Worm (Caenorhabditis elegans): Measurements from ENCODE around the gene T26C5.2.

T26C5.2 gene

DNA sequence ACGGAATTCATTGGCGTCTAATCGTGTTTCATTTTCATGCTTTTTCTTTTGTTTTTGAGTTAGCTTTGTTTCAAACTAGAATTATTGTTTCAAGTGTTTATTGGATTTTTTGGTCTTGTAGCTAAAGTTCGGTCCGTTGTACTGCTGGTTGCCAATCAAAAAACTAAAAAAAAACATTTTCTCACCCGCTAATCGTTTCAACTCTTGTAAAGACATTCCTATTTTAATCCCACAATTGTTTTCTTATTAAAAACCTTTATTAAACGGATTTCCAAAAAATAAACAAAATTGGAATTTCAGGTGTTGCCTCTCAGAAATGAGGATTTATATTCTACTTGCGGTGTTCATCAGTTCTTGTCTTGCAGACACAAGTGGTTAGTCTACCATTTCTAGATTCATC is at the start of gene T26C5.2:
Gene T26C5.2, plus strand, starts transcription at position 301 of the 400 bp plus-strand sequence.
- TF ChIP-seq ceh-34 (tag; optimal IDR thresholded peaks at IDR 0.05): no peak
- no peak for TF ChIP-seq ahr-1 (tag; optimal IDR thresholded peaks at IDR 0.05)
- no peak for TF ChIP-seq dve-1 (tag; optimal IDR thresholded peaks at IDR 0.05)
- no peak for TF ChIP-seq T23F11.4 (GFP tag; optimal IDR thresholded peaks at IDR 0.05)
- no peak for TF ChIP-seq ama-1 (optimal IDR thresholded peaks at IDR 0.05)
- no peak for TF ChIP-seq ceh-30 (tag; optimal IDR thresholded peaks at IDR 0.05)
- TF ChIP-seq ceh-31 (tag; optimal IDR thresholded peaks at IDR 0.05): no peak
- TF ChIP-seq gmeb-2 (tag; optimal IDR thresholded peaks at IDR 0.05): no peak
- no peak for TF ChIP-seq unc-86 (tag; optimal IDR thresholded peaks at IDR 0.05)
- TF ChIP-seq pat-9 (tag; optimal IDR thresholded peaks at IDR 0.05): no peak
- TF ChIP-seq C38D4.7 (GFP tag; optimal IDR thresholded peaks at IDR 0.05): no peak
- no peak for TF ChIP-seq pros-1 (tag; optimal IDR thresholded peaks at IDR 0.05)
- TF ChIP-seq pha-2 (tag; optimal IDR thresholded peaks at IDR 0.05): no peak
- TF ChIP-seq ceh-48 (tag; optimal IDR thresholded peaks at IDR 0.05): no peak
- no peak for TF ChIP-seq unc-3 (GFP tag; conservative IDR thresholded peaks at IDR 0.05)
- TF ChIP-seq unc-3 (tag; optimal IDR thresholded peaks at IDR 0.05): no peak
- TF ChIP-seq elt-2 (tag; optimal IDR thresholded peaks at IDR 0.05): no peak
- no peak for TF ChIP-seq hlh-13 (GFP tag; optimal IDR thresholded peaks at IDR 0.05)

DNA sequence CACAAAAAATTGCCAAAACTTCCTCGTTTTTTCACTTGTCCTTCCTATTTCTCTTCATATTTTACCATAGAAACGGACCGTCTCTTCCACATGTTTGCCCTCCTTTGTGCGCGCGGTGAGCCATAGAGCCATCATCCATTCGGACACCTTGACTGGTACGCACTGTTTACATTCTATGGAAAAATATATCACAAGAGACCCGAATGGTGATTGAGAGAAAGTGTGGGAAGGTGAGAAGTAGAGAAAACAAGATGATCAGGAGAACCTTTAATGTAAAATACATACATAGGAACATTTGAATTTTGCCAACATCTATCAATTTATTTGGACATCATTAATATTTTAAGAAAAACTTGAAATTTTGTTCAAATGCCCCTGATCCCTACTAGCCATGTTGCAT is 47.1 kb upstream of the T26C5.2 start:
- TF ChIP-seq unc-42 (tag; optimal IDR thresholded peaks at IDR 0.05) (no peak), elt-2 (tag; optimal IDR thresholded peaks at IDR 0.05) (no peak), ama-1 (optimal IDR thresholded peaks at IDR 0.05) (no peak), pax-1 (tag; optimal IDR thresholded peaks at IDR 0.05) (no peak), madf-2 (tag; optimal IDR thresholded peaks at IDR 0.05) (no peak), C08G9.2 (tag; optimal IDR thresholded peaks at IDR 0.05) (no peak), pros-1 (tag; optimal IDR thresholded peaks at IDR 0.05) (no peak), pag-3 (tag; optimal IDR thresholded peaks at IDR 0.05; ENCODE audit: borderline replicate concordance) (no peak)

DNA sequence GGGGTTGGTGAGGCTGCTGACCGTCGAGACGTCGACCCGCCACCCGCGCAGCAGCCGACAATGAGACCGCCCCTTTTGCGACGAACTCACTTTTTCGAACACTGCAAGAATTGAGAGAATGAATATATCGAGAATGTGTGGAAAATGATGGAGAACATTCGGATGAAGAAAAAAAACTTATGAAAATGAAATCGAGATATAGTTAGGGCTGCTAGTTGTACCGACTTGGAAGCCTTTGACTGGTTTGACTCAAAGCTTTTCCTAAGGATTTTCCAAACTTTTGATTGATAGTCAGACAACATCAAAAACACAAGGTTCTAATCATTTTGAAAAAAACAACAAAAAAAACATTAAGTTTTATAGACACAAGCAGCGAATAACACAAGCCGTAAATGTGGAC is 44.6 kb upstream of the T26C5.2 start, which contains the start of gene sym-2:
Gene sym-2, minus strand, starts transcription at position 101 of the 400 bp plus-strand sequence.
- TF ChIP-seq fax-1 (tag; optimal IDR thresholded peaks at IDR 0.05) (no peak), sdc-2 (tag; optimal IDR thresholded peaks at IDR 0.05) (no peak), pax-1 (tag; optimal IDR thresholded peaks at IDR 0.05) (no peak), hlh-15 (tag; optimal IDR thresholded peaks at IDR 0.05) (no peak), odd-2 (tag; optimal IDR thresholded peaks at IDR 0.05) (no peak), fkh-6 (tag; optimal IDR thresholded peaks at IDR 0.05) (no peak), tbx-7 (tag; optimal IDR thresholded peaks at IDR 0.05) (no peak)

ce11 chrII:9189648-9190047 is 43.4 kb upstream of the T26C5.2 start:
- no peak for TF ChIP-seq ceh-14 (tag; optimal IDR thresholded peaks at IDR 0.05)
- no peak for TF ChIP-seq pha-4 (tag; optimal IDR thresholded peaks at IDR 0.05)
- no peak for TF ChIP-seq ceh-48 (tag; optimal IDR thresholded peaks at IDR 0.05)
- TF ChIP-seq pax-1 (tag; optimal IDR thresholded peaks at IDR 0.05): no peak
- TF ChIP-seq hlh-6 (tag; optimal IDR thresholded peaks at IDR 0.05): no peak

- no peak for TF ChIP-seq pat-9 (tag; optimal IDR thresholded peaks at IDR 0.05)
- no peak for TF ChIP-seq lin-11 (tag; optimal IDR thresholded peaks at IDR 0.05)
- TF ChIP-seq nfya-1 (tag; optimal IDR thresholded peaks at IDR 0.05): no peak
- TF ChIP-seq ceh-18 (tag; optimal IDR thresholded peaks at IDR 0.05): no peak
- TF ChIP-seq mec-3 (tag; optimal IDR thresholded peaks at IDR 0.05; ENCODE audit: borderline replicate concordance): no peak
- TF ChIP-seq C08G9.2 (tag; optimal IDR thresholded peaks at IDR 0.05): no peak
- no peak for TF ChIP-seq odd-2 (tag; optimal IDR thresholded peaks at IDR 0.05)
- no peak for TF ChIP-seq ceh-6 (GFP tag; optimal IDR thresholded peaks at IDR 0.05)
- no peak for TF ChIP-seq pros-1 (tag; optimal IDR thresholded peaks at IDR 0.05)
- no peak for TF ChIP-seq lim-6 (tag; optimal IDR thresholded peaks at IDR 0.05)
- TF ChIP-seq pax-1 (tag; optimal IDR thresholded peaks at IDR 0.05): no peak
- no peak for TF ChIP-seq ttx-3 (tag; optimal IDR thresholded peaks at IDR 0.05)
- TF ChIP-seq hlh-13 (GFP tag; optimal IDR thresholded peaks at IDR 0.05): no peak
- TF ChIP-seq fax-1 (tag; optimal IDR thresholded peaks at IDR 0.05): no peak
Observed at ce11 chrII:9190513-9191099, 42.4 kb upstream of the T26C5.2 start.
